Worm (Caenorhabditis elegans) whole organism, L4 larva: ENCODE results near the gene vha-3.

ENCODE experiments used
- D1046.2 ChIP-seq: fragments of 200-800 bp; sonication (Bioruptor generic); IDR thresholded peaks from 2 replicates; pipeline ENCODE4 v1.3.6; 2022; ENCODE audit warnings: missing genetic modification characterization, missing compliant biosample characterization
- F26F4.8 ChIP-seq: fragments of 200-800 bp; sonication (Bioruptor generic); conservative IDR thresholded peaks from 2 replicates; pipeline ENCODE4 v1.3.6; 2022; ENCODE audit warnings: missing genetic modification characterization, missing compliant biosample characterization
- F37D6.2 ChIP-seq: sonication (generic microtip); optimal IDR thresholded peaks from 2 replicates; lab custom pipeline; 2016; ENCODE audit warnings: mild to moderate bottlenecking, missing genetic modification characterization, missing compliant biosample characterization
- F44E2.7 ChIP-seq: fragments of 200-800 bp; sonication (Bioruptor generic); IDR thresholded peaks from 2 replicates; pipeline ENCODE4 v2.1.2; 2022; ENCODE audit warnings: missing genetic modification characterization, missing compliant biosample characterization
- F49E8.2 ChIP-seq: sonication (generic microtip); optimal IDR thresholded peaks from 2 replicates; lab custom pipeline; 2016; ENCODE audit warnings: missing compliant biosample characterization, mild to moderate bottlenecking, missing genetic modification characterization, borderline replicate concordance
- R02D3.7 ChIP-seq: fragments of 150-350 bp; sonication (generic microtip); optimal IDR thresholded peaks from 3 replicates; lab custom pipeline; 2014; ENCODE audit warnings: missing biosample characterization, missing genetic modification characterization
- T26A8.4 ChIP-seq: fragments of 200-800 bp; sonication (Bioruptor generic); IDR thresholded peaks from 2 replicates; pipeline ENCODE4 v1.3.6; 2022; ENCODE audit warnings: missing genetic modification characterization, missing compliant biosample characterization
- Y48G9A.11 ChIP-seq: fragments of 200-800 bp; sonication (Bioruptor generic); IDR thresholded peaks from 2 replicates; pipeline ENCODE4 v1.3.6; 2022; ENCODE audit warnings: missing genetic modification reagents, missing genetic modification characterization, missing compliant biosample characterization
- ZK337.2 ChIP-seq: fragments of 200-800 bp; sonication (Bioruptor generic); IDR thresholded peaks from 2 replicates; pipeline ENCODE4 v1.3.6; 2022; ENCODE audit warnings: missing genetic modification reagents, missing genetic modification characterization, missing compliant biosample characterization
- ZK546.5 ChIP-seq, 2 experiments: sonication (generic microtip); optimal IDR thresholded peaks; 2 replicates each; lab custom pipeline; 2017; ENCODE audit warnings: missing biosample characterization in 2 of 2, missing genetic modification characterization in 2 of 2
- aly-2 ChIP-seq: sonication (generic microtip); optimal IDR thresholded peaks from 2 replicates; lab custom pipeline; 2018; ENCODE audit warnings: missing biosample characterization, missing genetic modification characterization
- ceh-20 ChIP-seq: fragments of 200-800 bp; sonication (Bioruptor generic); IDR thresholded peaks from 2 replicates; pipeline ENCODE4 v1.3.6; 2022; ENCODE audit warnings: missing genetic modification reagents, missing genetic modification characterization, missing compliant biosample characterization
- ceh-32 ChIP-seq: sonication (generic microtip); optimal IDR thresholded peaks from 2 replicates; lab custom pipeline; 2016; ENCODE audit warnings: mild to moderate bottlenecking, missing genetic modification characterization, missing compliant biosample characterization; ENCODE audit not compliant: poor library complexity
- ceh-44 ChIP-seq: fragments of 200-800 bp; sonication (Bioruptor generic); IDR thresholded peaks from 2 replicates; pipeline ENCODE4 v1.3.6; 2022; ENCODE audit warnings: missing genetic modification reagents, missing genetic modification characterization, missing compliant biosample characterization
- cey-2 ChIP-seq: sonication (generic microtip); optimal IDR thresholded peaks from 3 replicates; lab custom pipeline; 2017; ENCODE audit warnings: missing genetic modification characterization, mild to moderate bottlenecking, missing compliant biosample characterization, antibody characterized with exemption, borderline replicate concordance; ENCODE audit not compliant: insufficient read depth
- daf-16 ChIP-seq, 3 experiments: sonication (generic microtip); optimal IDR thresholded peaks; 2 replicates each; lab custom pipeline; 2016 to 2017; ENCODE audit warnings: missing genetic modification characterization in 3 of 3, missing genetic modification reagents in 3 of 3, mild to moderate bottlenecking in 2 of 3, missing compliant biosample characterization in 2 of 3, missing biosample characterization in 1 of 3, moderate library complexity in 1 of 3
- dmd-8 ChIP-seq: fragments of 200-800 bp; sonication (Bioruptor generic); IDR thresholded peaks from 2 replicates; pipeline ENCODE4 v1.3.6; 2022; ENCODE audit warnings: missing genetic modification characterization, missing compliant biosample characterization
- egl-27 ChIP-seq: sonication (generic microtip); optimal IDR thresholded peaks from 3 replicates; lab custom pipeline; 2017; ENCODE audit warnings: missing biosample characterization, missing genetic modification reagents, missing genetic modification characterization
- egl-43 ChIP-seq: fragments of 200-800 bp; sonication (Bioruptor generic); IDR thresholded peaks from 2 replicates; pipeline ENCODE4 v1.3.6; 2022; ENCODE audit warnings: missing genetic modification reagents, missing genetic modification characterization, missing compliant biosample characterization
- fkh-10 ChIP-seq: fragments of 150-350 bp; optimal IDR thresholded peaks from 2 replicates; lab custom pipeline; 2014; ENCODE audit warnings: missing biosample characterization, missing genetic modification reagents, missing genetic modification characterization
- hmg-1.1 ChIP-seq: fragments of 200-800 bp; sonication (Bioruptor generic); IDR thresholded peaks from 2 replicates; pipeline ENCODE4 v1.3.6; 2022; ENCODE audit warnings: missing genetic modification reagents, missing genetic modification characterization, missing compliant biosample characterization
- jun-1 ChIP-seq: fragments of 150-350 bp; optimal IDR thresholded peaks from 2 replicates; lab custom pipeline; 2014; ENCODE audit warnings: missing biosample characterization, missing genetic modification reagents, missing genetic modification characterization
- lin-38 ChIP-seq: fragments of 200-800 bp; sonication (Bioruptor generic); IDR thresholded peaks from 2 replicates; pipeline ENCODE4 v1.3.6; 2022; ENCODE audit warnings: missing genetic modification reagents, missing genetic modification characterization, missing compliant biosample characterization
- madf-5 ChIP-seq, 2 experiments: fragments of 200-800 bp; sonication (Bioruptor generic); IDR thresholded peaks; 2 replicates each; pipeline ENCODE4 v1.3.6; 2022; ENCODE audit warnings: missing compliant biosample characterization in 2 of 2, missing genetic modification characterization in 2 of 2
- mdt-29 ChIP-seq: fragments of 200-800 bp; sonication (Bioruptor generic); IDR thresholded peaks from 2 replicates; pipeline ENCODE4 v1.3.6; 2022; ENCODE audit warnings: missing genetic modification reagents, missing genetic modification characterization, missing compliant biosample characterization
- mep-1 ChIP-seq: fragments of 150-350 bp; sonication (generic microtip); optimal IDR thresholded peaks from 3 replicates; lab custom pipeline; 2014; ENCODE audit warnings: missing biosample characterization, missing genetic modification characterization
- mes-2 ChIP-seq: sonication (generic microtip); optimal IDR thresholded peaks from 2 replicates; lab custom pipeline; 2016; ENCODE audit warnings: missing genotype, mild to moderate bottlenecking, missing genetic modification characterization, missing compliant biosample characterization; ENCODE audit not compliant: poor library complexity, severe bottlenecking
- mxl-3 ChIP-seq: fragments of 200-800 bp; sonication (Bioruptor generic); optimal IDR thresholded peaks from 2 replicates; lab custom pipeline; 2018; ENCODE audit warnings: mild to moderate bottlenecking, missing genetic modification characterization, missing compliant biosample characterization
- nhr-25 ChIP-seq: sonication (generic microtip); optimal IDR thresholded peaks from 2 replicates; lab custom pipeline; 2017; ENCODE audit warnings: missing genetic modification characterization, mild to moderate bottlenecking, missing compliant biosample characterization, antibody characterized with exemption, moderate library complexity, borderline replicate concordance; ENCODE audit not compliant: insufficient read depth
- nhr-28 ChIP-seq: fragments of 150-350 bp; optimal IDR thresholded peaks from 2 replicates; lab custom pipeline; 2014; ENCODE audit warnings: missing biosample characterization, missing genetic modification characterization
- nhr-41 ChIP-seq: fragments of 200-800 bp; sonication (Bioruptor generic); IDR thresholded peaks from 2 replicates; pipeline ENCODE4 v1.3.6; 2022; ENCODE audit warnings: missing genetic modification reagents, missing genetic modification characterization, missing compliant biosample characterization
- nhr-42 ChIP-seq: fragments of 200-800 bp; sonication (Bioruptor generic); IDR thresholded peaks from 2 replicates; pipeline ENCODE4 v1.3.6; 2022; ENCODE audit warnings: missing genetic modification characterization, missing compliant biosample characterization
- nhr-6 ChIP-seq: fragments of 150-350 bp; optimal IDR thresholded peaks from 2 replicates; lab custom pipeline; 2014; ENCODE audit warnings: missing biosample characterization, missing genetic modification characterization
- pha-4 ChIP-seq, 2 experiments: fragments of 150-350 bp in 1 of 2; fragments of 200-800 bp in 1 of 2; sonication (Bioruptor generic) in 1 of 2; IDR thresholded peaks in 1 of 2; optimal IDR thresholded peaks in 1 of 2; 2 replicates each; pipeline versions ENCODE4 v1.3.6 to Lab custom; 2014 to 2022; ENCODE audit warnings: missing genetic modification characterization in 2 of 2, missing genetic modification reagents in 2 of 2, missing biosample characterization in 1 of 2, missing compliant biosample characterization in 1 of 2
- php-3 ChIP-seq: fragments of 200-800 bp; sonication (Bioruptor generic); IDR thresholded peaks from 2 replicates; pipeline ENCODE4 v1.3.6; 2022; ENCODE audit warnings: missing genetic modification reagents, missing genetic modification characterization, missing compliant biosample characterization
- snpc-1.2 ChIP-seq: fragments of 200-800 bp; sonication (Bioruptor generic); IDR thresholded peaks from 2 replicates; pipeline ENCODE4 v1.3.6; 2022; ENCODE audit warnings: missing genetic modification reagents, missing genetic modification characterization, missing compliant biosample characterization
- spr-1 ChIP-seq: sonication (generic microtip); optimal IDR thresholded peaks from 2 replicates; lab custom pipeline; 2016; ENCODE audit warnings: mild to moderate bottlenecking, missing genetic modification characterization, missing compliant biosample characterization
- tag-97 ChIP-seq: fragments of 200-800 bp; sonication (Bioruptor generic); IDR thresholded peaks from 2 replicates; pipeline ENCODE4 v1.3.6; 2022; ENCODE audit warnings: missing genetic modification characterization, missing compliant biosample characterization
- unc-62 ChIP-seq, 3 experiments: fragments of 150-350 bp in 1 of 3; sonication (generic microtip); optimal IDR thresholded peaks in 2 of 3; peaks in 1 of 3; 1 replicate in 1 of 3; 2 replicates in 2 of 3; lab custom pipeline; 2014 to 2017; ENCODE audit warnings: missing biosample characterization in 3 of 3, missing genetic modification characterization in 3 of 3, missing genetic modification reagents in 3 of 3, missing genotype in 1 of 3
- ztf-7 ChIP-seq: fragments of 150-350 bp; optimal IDR thresholded peaks from 2 replicates; lab custom pipeline; 2014; ENCODE audit warnings: missing biosample characterization, missing genetic modification characterization

vha-3 gene

DNA sequence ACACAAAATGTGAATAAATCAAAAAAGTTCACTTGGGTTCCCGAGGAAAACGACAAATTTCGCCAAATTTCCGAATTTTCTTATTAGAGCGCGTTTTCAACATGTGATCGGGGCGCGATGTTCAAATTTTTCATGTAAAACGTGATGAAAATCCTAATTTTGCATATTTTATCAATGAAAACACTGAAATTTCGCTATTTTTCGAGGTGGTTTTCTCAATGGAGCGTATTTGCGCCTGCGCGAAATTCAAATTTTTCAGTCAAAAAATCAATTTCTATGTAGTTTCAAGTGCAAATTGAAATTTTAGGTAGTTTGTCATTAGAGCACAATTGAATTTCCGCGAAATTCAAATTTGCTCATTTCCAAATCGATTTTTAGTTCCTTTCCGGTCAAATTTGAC, 8.4 kb downstream of the vha-3 start (continued):
- TF ChIP-seq hmg-1.1 (GFP tag; lab: Robert Waterston, UW), result no peak
- no peak for TF ChIP-seq F26F4.8 (GFP tag; lab: Robert Waterston, UW)

DNA sequence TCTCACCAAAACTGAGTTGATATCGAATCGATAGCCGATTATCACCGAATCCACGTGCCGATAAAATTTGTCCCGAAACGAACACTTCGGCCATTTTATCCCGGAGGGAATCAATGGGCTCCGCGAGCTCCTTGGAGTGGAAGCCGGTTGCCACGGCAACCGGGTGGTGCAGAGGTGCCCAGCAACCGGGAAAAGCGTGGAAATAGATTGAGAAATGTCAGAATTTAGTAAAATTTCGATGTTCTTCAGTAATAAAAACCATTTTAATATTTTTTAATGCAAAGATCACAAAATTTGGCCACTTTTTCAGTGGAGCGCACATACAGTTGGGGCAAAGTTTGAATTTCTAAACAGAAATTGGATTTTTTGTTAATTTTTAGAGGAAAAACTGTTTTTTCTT, 9.3 kb downstream of the vha-3 start, which contains the start of gene mksr-2:
TSS of gene mksr-2 (minus strand) at position 101 of the 400 bp plus-strand sequence.
- TF ChIP-seq fkh-10 (GFP tag; lab: Kevin White, UChicago) (no peak), madf-5 (GFP tag; IDR thresholded peaks at IDR 0.05; lab: Robert Waterston, UW) (no peak), php-3 (GFP tag; lab: Robert Waterston, UW) (no peak), ceh-32 (tag; lab: Kevin White, UChicago) (no peak), ceh-44 (GFP tag; lab: Robert Waterston, UW) (no peak)
- TF ChIP-seq, all 104 proteins: peak for 0

DNA sequence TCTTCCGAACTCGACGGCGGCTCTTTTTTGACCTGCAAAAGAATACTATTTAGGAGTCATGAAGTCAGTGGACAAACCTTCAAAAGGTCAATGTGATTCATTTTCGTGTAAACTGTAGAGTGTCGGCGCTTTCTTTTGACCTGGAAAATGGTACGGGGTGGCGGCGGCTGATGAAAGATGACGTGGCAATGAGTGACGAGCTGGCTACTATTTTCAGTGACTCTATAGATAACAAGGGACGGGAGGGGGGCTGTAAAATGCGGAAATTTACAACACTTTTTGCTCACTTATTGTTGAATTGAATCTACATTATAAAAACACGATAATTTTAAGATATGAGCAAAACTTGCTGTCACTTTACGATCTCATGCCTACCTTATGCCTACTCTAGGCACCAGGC, 15.6 kb downstream of the vha-3 start, which contains the start of gene lin-1:
TSS of gene lin-1 (minus strand) at position 101 of the 400 bp plus-strand sequence.
- TF ChIP-seq ZK546.5 (tag; optimal IDR thresholded peaks at IDR 0.05; lab: Kevin White, UChicago) (no peak), D1046.2 (GFP tag; lab: Robert Waterston, UW) (no peak), aly-2 (tag; lab: Kevin White, UChicago) (no peak), F49E8.2 (tag; lab: Kevin White, UChicago) (no peak), mes-2 (tag; lab: Kevin White, UChicago) (no peak), nhr-41 (GFP tag; lab: Robert Waterston, UW) (no peak), snpc-1.2 (GFP tag; lab: Robert Waterston, UW) (no peak), nhr-25 (tag; lab: Kevin White, UChicago) (no peak), F37D6.2 (tag; lab: Kevin White, UChicago) (no peak), tag-97 (GFP tag; lab: Robert Waterston, UW) (no peak), cey-2 (no peak), nhr-28 (tag; lab: Kevin White, UChicago) (no peak), mdt-29 (GFP tag; lab: Robert Waterston, UW) (no peak), madf-5 (GFP tag; IDR thresholded peaks at IDR 0.05; lab: Robert Waterston, UW) (no peak), nhr-42 (GFP tag; lab: Robert Waterston, UW) (no peak), egl-27 (tag; lab: Kevin White, UChicago) (no peak), Y48G9A.11 (no peak), F44E2.7 (GFP tag; lab: Robert Waterston, UW) (no peak), ceh-20 (GFP tag; lab: Robert Waterston, UW) (no peak)

DNA sequence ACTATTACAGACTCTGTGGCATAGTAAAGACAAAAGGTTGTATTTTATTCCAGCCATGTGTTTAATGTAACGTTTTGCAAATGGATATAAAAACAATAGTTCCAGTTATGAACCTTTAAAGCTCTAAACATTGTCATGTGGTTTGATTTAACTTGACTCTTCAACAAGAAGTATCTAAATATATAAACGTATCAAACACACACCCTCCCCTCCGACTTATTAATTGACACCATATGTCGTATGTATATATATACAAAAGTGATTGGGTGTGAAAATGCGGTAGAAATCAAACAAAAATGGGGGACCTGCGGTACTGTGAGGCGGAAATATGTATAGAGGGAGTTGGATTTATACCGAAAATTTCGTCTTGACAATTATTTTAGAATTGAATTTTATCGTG, 17.4 kb downstream of the vha-3 start:
- TF ChIP-seq mxl-3 (no peak), ztf-7 (tag; lab: Kevin White, UChicago) (no peak), nhr-6 (tag; lab: Kevin White, UChicago) (no peak), jun-1 (tag; lab: Kevin White, UChicago) (no peak), madf-5 (GFP tag; IDR thresholded peaks at IDR 0.05; lab: Robert Waterston, UW) (no peak), dmd-8 (no peak), daf-16 (GFP tag; optimal IDR thresholded peaks at IDR 0.05; lab: Kevin White, UChicago) (no peak), daf-16 (tag; optimal IDR thresholded peaks at IDR 0.05; lab: Kevin White, UChicago) (no peak), spr-1 (tag; lab: Kevin White, UChicago) (no peak)

DNA sequence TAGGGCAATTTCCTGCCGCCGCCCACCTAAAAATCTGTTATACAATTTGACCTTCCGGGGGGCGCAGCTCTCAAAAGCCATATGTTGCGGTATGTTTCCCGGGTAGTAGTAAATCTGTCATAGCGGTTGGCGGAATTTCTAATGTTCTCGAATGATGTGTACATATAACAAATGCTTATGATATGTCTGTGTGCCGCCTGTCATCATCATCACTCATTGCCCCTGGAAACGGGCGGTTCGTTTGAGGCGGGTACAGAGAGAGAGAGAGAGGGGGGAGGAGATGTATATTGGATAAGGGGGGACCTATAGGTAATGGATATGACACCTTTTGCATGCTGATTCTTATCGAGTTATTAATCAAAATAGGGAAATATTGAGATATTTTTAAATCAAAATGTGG, 19.1 kb downstream of the vha-3 start:
- TF ChIP-seq R02D3.7, result no peak
- TF ChIP-seq unc-62 (GFP tag; optimal IDR thresholded peaks at IDR 0.05 in 1 of 2; lab: Kevin White, UChicago), result no peak
- TF ChIP-seq unc-62 (tag; optimal IDR thresholded peaks at IDR 0.05; lab: Kevin White, UChicago), result no peak
- TF ChIP-seq mep-1 (tag; lab: Kevin White, UChicago), result no peak
- TF ChIP-seq aly-2 (tag; lab: Kevin White, UChicago), result no peak
- TF ChIP-seq pha-4 (GFP tag; IDR thresholded peaks at IDR 0.05; lab: Robert Waterston, UW), result no peak
- no peak for TF ChIP-seq pha-4 (tag; optimal IDR thresholded peaks at IDR 0.05; lab: Kevin White, UChicago)
- no peak for TF ChIP-seq F49E8.2 (tag; lab: Kevin White, UChicago)
- no peak for TF ChIP-seq egl-43 (GFP tag; lab: Robert Waterston, UW)
- no peak for TF ChIP-seq ZK337.2
- TF ChIP-seq T26A8.4 (GFP tag; lab: Robert Waterston, UW), result no peak
- no peak for TF ChIP-seq lin-38
- TF ChIP-seq, all 104 proteins: peak for 0
